Worm (Caenorhabditis elegans): Measurements from ENCODE around the gene Y110A2AL.7.

ce11 chrII:2805566-2805965 lies 37.4 kb downstream of the Y110A2AL.7 start:
- TF ChIP-seq ceh-82 (tag; optimal IDR thresholded peaks at IDR 0.05): no peak
- no peak for TF ChIP-seq nhr-76 (tag; optimal IDR thresholded peaks at IDR 0.05)
- no peak for TF ChIP-seq daf-12 (tag; optimal IDR thresholded peaks at IDR 0.05)
- TF ChIP-seq aly-2 (tag; optimal IDR thresholded peaks at IDR 0.05): no peak
- TF ChIP-seq pqm-1 (tag; optimal IDR thresholded peaks at IDR 0.05): no peak
- no peak for TF ChIP-seq nfya-1 (tag; optimal IDR thresholded peaks at IDR 0.05; ENCODE audit: insufficient read depth)

Measured in whole organism, L3 larva.